Worm (Caenorhabditis elegans): Measurements from ENCODE around the gene Y82E9BL.18.

Gene Y82E9BL.18

ce11 chrIII:1293135-1293534 lies 33.5 kb upstream of the Y82E9BL.18 start, which contains the start of gene fbxa-36 (continued):
- TF ChIP-seq snpc-1.3 (tag; optimal IDR thresholded peaks at IDR 0.05; ENCODE audit: insufficient read depth) (no peak), egl-18 (GFP tag; IDR thresholded peaks at IDR 0.05) (no peak), madf-3 (GFP tag; IDR thresholded peaks at IDR 0.05) (no peak), F22D6.2 (tag; optimal IDR thresholded peaks at IDR 0.05) (no peak), akir-1 (GFP tag; optimal IDR thresholded peaks at IDR 0.05) (no peak)

ce11 chrIII:1295149-1295716 lies 31.4 kb upstream of the Y82E9BL.18 start, which contains the start of gene fbxa-35:
Gene fbxa-35, plus strand, starts transcription at chrIII:1295666.
- TF ChIP-seq die-1 (tag; optimal IDR thresholded peaks at IDR 0.05) (no peak), nhr-80 (tag; optimal IDR thresholded peaks at IDR 0.05) (peak; percentile 13)

- no peak for TF ChIP-seq rpc-1 (optimal IDR thresholded peaks at IDR 0.05)
- TF ChIP-seq rpc-1 (tag; optimal IDR thresholded peaks at IDR 0.05) = no peak
- TF ChIP-seq fkh-3 (tag; optimal IDR thresholded peaks at IDR 0.05) = no peak
- no peak for TF ChIP-seq ztf-3 (GFP tag; optimal IDR thresholded peaks at IDR 0.05)
- no peak for TF ChIP-seq ztf-6 (GFP tag; IDR thresholded peaks at IDR 0.05)
- TF ChIP-seq let-607 (tag; optimal IDR thresholded peaks at IDR 0.05) = no peak
- TF ChIP-seq zim-3 (tag; optimal IDR thresholded peaks at IDR 0.05) = no peak
- TF ChIP-seq mes-4 (tag; optimal IDR thresholded peaks at IDR 0.05) = no peak
- no peak for TF ChIP-seq cebp-2 (GFP tag; IDR thresholded peaks at IDR 0.05)
- no peak for TF ChIP-seq snpc-1.1 (tag; optimal IDR thresholded peaks at IDR 0.05; ENCODE audit: insufficient read depth)
- TF ChIP-seq hlh-12 (tag; optimal IDR thresholded peaks at IDR 0.05) = no peak
- no peak for TF ChIP-seq mel-28 (tag; optimal IDR thresholded peaks at IDR 0.05; ENCODE audit: borderline replicate concordance)
- TF ChIP-seq F57A8.1 (GFP tag; optimal IDR thresholded peaks at IDR 0.05) = no peak
- TF ChIP-seq lsl-1 (GFP tag; optimal IDR thresholded peaks at IDR 0.05) = no peak
- no peak for TF ChIP-seq nfyb-1 (GFP tag; IDR thresholded peaks at IDR 0.05)
- TF ChIP-seq lag-1 (GFP tag; IDR thresholded peaks at IDR 0.05) = no peak
- TF ChIP-seq bed-1 (GFP tag; IDR thresholded peaks at IDR 0.05) = no peak
Measured at ce11 chrIII:1297604-1298003, 29.0 kb upstream of the Y82E9BL.18 start, which contains the start of gene fbxa-28. Gene fbxa-28, plus strand, starts transcription at chrIII:1297904.

ce11 chrIII:1303414-1303813 lies 23.2 kb upstream of the Y82E9BL.18 start, which contains the start of gene fbxa-75:
Gene fbxa-75, plus strand, starts transcription at chrIII:1303714.
- TF ChIP-seq lin-40 (tag; optimal IDR thresholded peaks at IDR 0.05) (no peak), tlf-1 (GFP tag; optimal IDR thresholded peaks at IDR 0.05) (no peak), F22D6.2 (tag; optimal IDR thresholded peaks at IDR 0.05) (no peak), F49E8.2 (tag; optimal IDR thresholded peaks at IDR 0.05; ENCODE audit: insufficient read depth) (no peak), B0336.3 (GFP tag; IDR thresholded peaks at IDR 0.05) (no peak), madf-3 (GFP tag; IDR thresholded peaks at IDR 0.05) (no peak), efl-1 (GFP tag; optimal IDR thresholded peaks at IDR 0.05) (no peak), ets-4 (GFP tag; optimal IDR thresholded peaks at IDR 0.05) (no peak)

- no peak for TF ChIP-seq pha-4 (tag; optimal IDR thresholded peaks at IDR 0.05)
- TF ChIP-seq bed-2 (GFP tag; IDR thresholded peaks at IDR 0.05) = no peak
- peak; percentile 84 for TF ChIP-seq hmg-1.2 (GFP tag; IDR thresholded peaks at IDR 0.05)
Measured at ce11 chrIII:1307333-1307732, 19.3 kb upstream of the Y82E9BL.18 start.

All from whole organism, young adult.